Fruit fly (Drosophila melanogaster) whole organism, wandering third instar larva: ENCODE measurements around the gene Chro.

Source experiments
- Abd-B ChIP-seq: fragments of >200 bp; optimal IDR thresholded peaks from 2 replicates; lab custom pipeline; 2017; ENCODE audit warnings: missing biosample characterization, missing genetic modification characterization
- CG32264 ChIP-seq: fragments of 200-800 bp; sonication (Bioruptor generic); optimal IDR thresholded peaks from 2 replicates; lab custom pipeline; 2016; ENCODE audit warnings: missing biosample characterization, missing genetic modification characterization
- CG9705 ChIP-seq: fragments of 200-800 bp; sonication (Bioruptor generic); optimal IDR thresholded peaks from 2 replicates; lab custom pipeline; 2018; ENCODE audit warnings: missing biosample characterization, mild to moderate bottlenecking, missing genetic modification characterization
- CrebA ChIP-seq: fragments of 200-800 bp; sonication (Bioruptor generic); optimal IDR thresholded peaks from 2 replicates; lab custom pipeline; 2016; ENCODE audit warnings: missing biosample characterization, mild to moderate bottlenecking, missing genetic modification characterization, borderline replicate concordance
- Dfd ChIP-seq: fragments of >200 bp; optimal IDR thresholded peaks from 2 replicates; lab custom pipeline; 2017; ENCODE audit warnings: missing biosample characterization, missing genetic modification characterization
- Dif ChIP-seq: fragments of 200-275, 200-300 bp; sonication (Bioruptor generic); optimal IDR thresholded peaks from 2 replicates; lab custom pipeline; 2018; ENCODE audit warnings: missing biosample characterization, missing genetic modification characterization; ENCODE audit not compliant: partially characterized antibody
- GATAd ChIP-seq: sonication (Bioruptor generic); optimal IDR thresholded peaks from 2 replicates; lab custom pipeline; 2016; ENCODE audit warnings: missing biosample characterization, missing genetic modification characterization
- HLH106 ChIP-seq: fragments of 200-800 bp; optimal IDR thresholded peaks from 3 replicates; lab custom pipeline; 2019; ENCODE audit warnings: missing biosample characterization, mild to moderate bottlenecking, missing genetic modification characterization, moderate library complexity
- Hnf4 ChIP-seq: fragments of 200-800 bp; sonication (Bioruptor generic); optimal IDR thresholded peaks from 2 replicates; lab custom pipeline; 2016; ENCODE audit warnings: missing biosample characterization, mild to moderate bottlenecking, missing genetic modification characterization
- Hr78 ChIP-seq: fragments of >200 bp; optimal IDR thresholded peaks from 2 replicates; lab custom pipeline; 2017; ENCODE audit warnings: missing biosample characterization, missing genetic modification characterization
- Hr83 ChIP-seq: fragments of 200-300 bp; sonication (Bioruptor generic); optimal IDR thresholded peaks from 2 replicates; lab custom pipeline; 2016; ENCODE audit warnings: missing biosample characterization, mild to moderate bottlenecking, missing genetic modification characterization, moderate library complexity; ENCODE audit not compliant: poor library complexity, severe bottlenecking
- Jra ChIP-seq: sonication (Bioruptor generic); optimal IDR thresholded peaks from 2 replicates; lab custom pipeline; 2016; ENCODE audit warnings: missing biosample characterization, missing genetic modification characterization
- Mio ChIP-seq: sonication (Bioruptor generic); optimal IDR thresholded peaks from 2 replicates; lab custom pipeline; 2016; ENCODE audit warnings: missing biosample characterization, missing genetic modification characterization
- Myc ChIP-seq: fragments of >200 bp; optimal IDR thresholded peaks from 2 replicates; lab custom pipeline; 2017
- N ChIP-seq: fragments of >200 bp; optimal IDR thresholded peaks from 2 replicates; lab custom pipeline; 2018; ENCODE audit warnings: missing biosample characterization, missing external identifiers, missing genetic modification characterization
- OdsH ChIP-seq: fragments of 200-800 bp; sonication (Bioruptor generic); optimal IDR thresholded peaks from 2 replicates; lab custom pipeline; 2016; ENCODE audit warnings: missing biosample characterization, mild to moderate bottlenecking, missing genetic modification characterization
- Rel ChIP-seq, 2 experiments: fragments of 200-800 bp; sonication (Bioruptor generic) in 1 of 2; optimal IDR thresholded peaks; 2 replicates in 1 of 2; 3 replicates in 1 of 2; lab custom pipeline; 2016 to 2019; ENCODE audit warnings: mild to moderate bottlenecking in 2 of 2, missing biosample characterization in 2 of 2, missing genetic modification characterization in 2 of 2, moderate library complexity in 1 of 2
- Sp1 ChIP-seq: fragments of 200-800 bp; sonication (Bioruptor generic); optimal IDR thresholded peaks from 3 replicates; lab custom pipeline; 2019; ENCODE audit warnings: missing biosample characterization, mild to moderate bottlenecking, missing genetic modification characterization, moderate library complexity
- Vsx2 ChIP-seq: fragments of 200-300, 225-300 bp; sonication (Bioruptor generic); optimal IDR thresholded peaks from 2 replicates; lab custom pipeline; 2018; ENCODE audit warnings: missing biosample characterization, missing genetic modification characterization; ENCODE audit not compliant: partially characterized antibody
- br ChIP-seq: fragments of 200-800 bp; sonication (Bioruptor generic); optimal IDR thresholded peaks from 2 replicates; lab custom pipeline; 2016; ENCODE audit warnings: missing biosample characterization, missing genetic modification characterization
- brk ChIP-seq: fragments of 200-800 bp; sonication (Bioruptor generic); optimal IDR thresholded peaks from 2 replicates; lab custom pipeline; 2016; ENCODE audit warnings: missing biosample characterization, mild to moderate bottlenecking, missing genetic modification characterization
- dl ChIP-seq, 2 experiments: fragments of 175-275, 200-275 bp in 1 of 2; fragments of 200-275 bp in 1 of 2; sonication (Bioruptor generic); optimal IDR thresholded peaks; lab custom pipeline; 2018; ENCODE audit warnings: mild to moderate bottlenecking in 2 of 2, missing biosample characterization in 2 of 2, missing genetic modification characterization in 2 of 2, moderate library complexity in 2 of 2; ENCODE audit not compliant: partially characterized antibody in 2 of 2, insufficient read depth in 1 of 2
- dmrt93B ChIP-seq: fragments of 200-800 bp; sonication (Bioruptor generic); optimal IDR thresholded peaks from 2 replicates; lab custom pipeline; 2018; ENCODE audit warnings: missing biosample characterization, mild to moderate bottlenecking, missing genetic modification characterization
- dsf ChIP-seq: sonication (Bioruptor generic); optimal IDR thresholded peaks from 2 replicates; lab custom pipeline; 2016; ENCODE audit warnings: missing biosample characterization, missing genetic modification characterization, borderline replicate concordance
- ey ChIP-seq: fragments of 200-800 bp; sonication (Bioruptor generic); optimal IDR thresholded peaks from 2 replicates; lab custom pipeline; 2016; ENCODE audit warnings: missing biosample characterization, missing genetic modification characterization
- fru ChIP-seq: fragments of 200-800 bp; sonication (Bioruptor generic); optimal IDR thresholded peaks from 3 replicates; lab custom pipeline; 2016; ENCODE audit warnings: missing biosample characterization, mild to moderate bottlenecking, missing genetic modification characterization
- h ChIP-seq: fragments of 200-800 bp; sonication (Bioruptor generic); optimal IDR thresholded peaks from 3 replicates; lab custom pipeline; 2016; ENCODE audit warnings: missing biosample characterization, mild to moderate bottlenecking, missing genetic modification characterization
- jim ChIP-seq: fragments of 175-275, 200-325 bp; sonication (Bioruptor generic); optimal IDR thresholded peaks from 2 replicates; lab custom pipeline; 2016; ENCODE audit warnings: missing biosample characterization, mild to moderate bottlenecking, missing genetic modification characterization
- pan ChIP-seq: fragments of >200 bp; optimal IDR thresholded peaks from 2 replicates; lab custom pipeline; 2017
- psq ChIP-seq: fragments of 200-800 bp; sonication (Bioruptor generic); optimal IDR thresholded peaks from 3 replicates; lab custom pipeline; 2017; ENCODE audit warnings: missing biosample characterization, mild to moderate bottlenecking, missing genetic modification characterization, moderate library complexity
- rgr ChIP-seq: fragments of 200-800 bp; sonication (Bioruptor generic); optimal IDR thresholded peaks from 3 replicates; lab custom pipeline; 2016; ENCODE audit warnings: missing biosample characterization, mild to moderate bottlenecking, missing genetic modification characterization
- sage ChIP-seq: fragments of 200-800 bp; sonication (Bioruptor generic); optimal IDR thresholded peaks from 2 replicates; lab custom pipeline; 2016; ENCODE audit warnings: missing biosample characterization, mild to moderate bottlenecking, missing genetic modification characterization
- tai ChIP-seq: sonication (Bioruptor generic); optimal IDR thresholded peaks from 2 replicates; lab custom pipeline; 2016; ENCODE audit warnings: missing biosample characterization, missing genetic modification characterization
- usp ChIP-seq: fragments of >200 bp; optimal IDR thresholded peaks from 2 replicates; lab custom pipeline; 2017; ENCODE audit warnings: missing biosample characterization, missing genetic modification characterization
- woc ChIP-seq: sonication (Bioruptor generic); optimal IDR thresholded peaks from 2 replicates; lab custom pipeline; 2016; ENCODE audit warnings: missing biosample characterization, mild to moderate bottlenecking, missing genetic modification characterization

The Chro gene

dm6 chr3L:22839726-22840228 lies 39.0 kb downstream of the Chro start (continued):
- TF ChIP-seq N (GFP tag; lab: Kevin White, UChicago) (no peak), HLH106 (tag; lab: Kevin White, UChicago) (peak; percentile 14), OdsH (GFP tag; lab: Kevin White, UChicago) (no peak), brk (no peak), rgr (no peak), Jra (no peak), Abd-B (GFP tag; lab: Kevin White, UChicago) (no peak), Dfd (no peak), pan (lab: Kevin White, UChicago) (no peak), CG9705 (GFP tag; lab: Kevin White, UChicago) (no peak), br (peak; percentile 30)

- TF ChIP-seq CG32264 (GFP tag; lab: Kevin White, UChicago): no peak
- peak; percentile 5 for TF ChIP-seq Dif (GFP tag; lab: Kevin White, UChicago)
Observed at dm6 chr3L:22839243-22839642, 39.5 kb downstream of the Chro start.

- TF ChIP-seq psq (GFP tag; lab: Kevin White, UChicago) (peak; percentile 23), Hr78 (GFP tag; lab: Kevin White, UChicago) (no peak), Rel (GFP tag; optimal IDR thresholded peaks at IDR 0.05; lab: Kevin White, UChicago) (no peak), Rel (tag; optimal IDR thresholded peaks at IDR 0.05; lab: Kevin White, UChicago) (peak; percentile 30), fru (no peak), Dif (GFP tag; lab: Kevin White, UChicago) (peak; percentile 39), brk (no peak), CG9705 (GFP tag; lab: Kevin White, UChicago) (no peak), jim (GFP tag; lab: Kevin White, UChicago) (peak; percentile 91), dl (GFP tag; optimal IDR thresholded peaks at IDR 0.05; lab: Kevin White, UChicago; ENCODE audit: insufficient read depth in 1 of 2, partially characterized antibody in 2 of 2) (peak in 1 of 2 experiments; percentile 60), tai (no peak), Abd-B (GFP tag; lab: Kevin White, UChicago) (no peak), Dfd (no peak), h (GFP tag; lab: Kevin White, UChicago) (peak; percentile 14), OdsH (GFP tag; lab: Kevin White, UChicago) (peak; percentile 16), CrebA (GFP tag; lab: Kevin White, UChicago) (peak; percentile 79), Sp1 (GFP tag; lab: Kevin White, UChicago) (no peak)
Observed at dm6 chr3L:22837651-22838614, 40.9 kb downstream of the Chro start.

DNA sequence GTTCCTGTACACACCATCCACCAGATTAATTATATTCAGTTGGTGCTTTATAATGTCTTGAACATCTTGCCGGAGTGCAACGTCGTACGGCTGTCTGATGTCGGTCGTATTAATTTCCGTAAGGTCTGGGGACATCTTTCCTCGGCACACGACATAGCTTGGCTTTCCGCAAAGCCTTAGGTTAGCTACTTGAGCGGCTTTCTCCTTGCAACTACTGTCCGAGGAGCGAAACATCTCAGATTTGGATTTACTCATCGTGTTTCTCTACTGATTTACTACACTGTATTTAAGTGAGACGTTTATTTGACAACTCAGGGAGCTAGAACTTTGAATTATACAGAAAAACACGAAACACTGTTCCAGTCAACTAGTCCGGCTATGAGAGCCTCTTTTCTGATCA lies 42.0 kb downstream of the Chro start, which contains the start of the genes CG11226 and CG45428:
Gene CG11226, plus strand, starts transcription at position 301 of the 400 bp plus-strand sequence.
Gene CG45428, minus strand, starts transcription at position 303 of the 400 bp plus-strand sequence.
- no peak for TF ChIP-seq sage (GFP tag; lab: Kevin White, UChicago)

DNA sequence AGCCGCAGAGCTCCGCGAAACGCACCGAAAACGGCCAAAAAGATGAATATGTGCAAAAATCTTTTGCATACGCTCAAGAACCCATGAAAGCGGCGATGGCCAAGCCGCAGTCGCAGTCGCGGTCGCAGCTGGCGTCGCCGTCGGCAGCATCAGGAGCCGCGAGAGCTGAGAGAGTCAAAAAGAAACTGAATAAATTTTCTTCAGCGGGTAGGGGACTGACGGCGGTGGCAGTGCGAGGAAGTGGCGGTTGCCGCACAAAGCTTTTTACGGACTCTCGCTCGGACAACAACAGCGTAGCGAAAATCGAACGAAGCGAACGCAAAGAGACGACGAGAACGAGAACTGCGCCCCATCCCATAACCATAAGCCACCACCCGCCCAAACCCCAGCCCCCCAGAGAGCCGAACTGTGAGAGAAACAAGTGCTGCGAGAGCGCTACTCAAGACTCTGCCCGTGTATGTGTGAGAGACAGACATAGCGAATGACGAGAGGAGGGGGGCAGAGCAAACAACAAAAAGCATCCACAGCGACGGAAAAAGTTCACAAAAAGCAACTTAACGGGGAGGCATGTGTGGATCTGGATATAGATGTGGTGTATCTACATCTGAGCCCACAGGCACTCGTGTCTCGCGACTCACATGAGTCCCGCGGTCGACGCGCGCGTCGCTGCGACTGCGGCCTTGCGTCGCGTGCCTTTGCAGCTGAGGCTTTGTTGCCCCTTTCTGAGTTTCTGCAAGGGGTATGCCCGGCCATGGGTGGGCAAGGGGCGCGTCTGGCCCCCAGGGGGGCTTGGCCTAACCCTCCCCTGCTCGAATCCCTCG lies 43.4 kb downstream of the Chro start, which contains the start of gene jim:
Gene jim, minus strand, starts transcription at position 51 of the 821 bp plus-strand sequence.
- TF ChIP-seq pan (lab: Kevin White, UChicago): no peak
- no peak for TF ChIP-seq Myc (lab: Kevin White, UChicago)
- no peak for TF ChIP-seq CG32264 (GFP tag; lab: Kevin White, UChicago)
- no peak for TF ChIP-seq Mio (GFP tag; lab: Kevin White, UChicago)
- TF ChIP-seq Dfd: peak; percentile 98
- peak; percentile 58 for TF ChIP-seq OdsH (GFP tag; lab: Kevin White, UChicago)
- TF ChIP-seq dmrt93B (GFP tag; lab: Kevin White, UChicago): no peak
- peak; percentile 68 for TF ChIP-seq Rel (GFP tag; optimal IDR thresholded peaks at IDR 0.05; lab: Kevin White, UChicago)
- peak; percentile 56 for TF ChIP-seq Rel (tag; optimal IDR thresholded peaks at IDR 0.05; lab: Kevin White, UChicago)
- TF ChIP-seq GATAd (GFP tag; lab: Kevin White, UChicago): no peak
- no peak for TF ChIP-seq tai
- peak; percentile 57 for TF ChIP-seq Hnf4 (GFP tag; lab: Kevin White, UChicago)
- peak; percentile 5 for TF ChIP-seq woc (GFP tag; lab: Kevin White, UChicago)
- TF ChIP-seq dl (GFP tag; optimal IDR thresholded peaks at IDR 0.05; lab: Kevin White, UChicago; ENCODE audit: insufficient read depth in 1 of 2, partially characterized antibody in 2 of 2): peak; percentile 63 to 97
- TF ChIP-seq N (GFP tag; lab: Kevin White, UChicago): peak; percentile 52
- TF ChIP-seq Hr83: peak; percentile 93
- peak; percentile 71 for TF ChIP-seq CrebA (GFP tag; lab: Kevin White, UChicago)
- no peak for TF ChIP-seq dsf
- TF ChIP-seq usp: no peak
- TF ChIP-seq Hr78 (GFP tag; lab: Kevin White, UChicago): no peak
- peak; percentile 95 for TF ChIP-seq Dif (GFP tag; lab: Kevin White, UChicago)
- TF ChIP-seq psq (GFP tag; lab: Kevin White, UChicago): peak; percentile 95
- peak; percentile 71 for TF ChIP-seq Vsx2 (GFP tag; lab: Kevin White, UChicago)
- peak; percentile 4 for TF ChIP-seq ey (GFP tag; lab: Kevin White, UChicago)
